Worm (Caenorhabditis elegans) whole organism, young adult: ENCODE data around the gene wdr-83.

Experiments used
- B0035.1 ChIP-seq: sonication (generic microtip); optimal IDR thresholded peaks from 2 replicates; lab custom pipeline; 2016; ENCODE audit warnings: missing genetic modification characterization, mild to moderate bottlenecking, missing compliant biosample characterization, missing genotype, missing genetic modification reagents
- B0261.1 ChIP-seq: sonication (generic microtip); optimal IDR thresholded peaks from 2 replicates; lab custom pipeline; 2016; ENCODE audit warnings: mild to moderate bottlenecking, missing genetic modification characterization, moderate library complexity, missing compliant biosample characterization
- D2030.7 ChIP-seq: fragments of 200-800 bp; sonication (Bioruptor generic); IDR thresholded peaks from 2 replicates; pipeline ENCODE4 v1.3.6; 2022; ENCODE audit warnings: missing genetic modification reagents, missing genetic modification characterization, missing compliant biosample characterization
- F22D6.2 ChIP-seq: sonication (generic microtip); optimal IDR thresholded peaks from 2 replicates; lab custom pipeline; 2016; ENCODE audit warnings: mild to moderate bottlenecking, missing genetic modification characterization, missing compliant biosample characterization
- F33H1.4 ChIP-seq: fragments of 200-800 bp; sonication (Bioruptor generic); IDR thresholded peaks from 2 replicates; pipeline ENCODE4 v1.3.6; 2022; ENCODE audit warnings: missing genetic modification reagents, missing genetic modification characterization, missing compliant biosample characterization
- F37B4.10 ChIP-seq: fragments of 200-800 bp; sonication (Bioruptor generic); IDR thresholded peaks from 2 replicates; pipeline ENCODE4 v1.3.6; 2022; ENCODE audit warnings: missing genetic modification characterization, missing compliant biosample characterization
- F49E8.2 ChIP-seq: sonication (generic microtip); optimal IDR thresholded peaks from 3 replicates; lab custom pipeline; 2017; ENCODE audit warnings: missing genetic modification characterization, mild to moderate bottlenecking, missing compliant biosample characterization, antibody characterized with exemption, moderate library complexity; ENCODE audit not compliant: insufficient read depth
- F52B5.7 ChIP-seq: sonication (generic microtip); optimal IDR thresholded peaks from 2 replicates; lab custom pipeline; 2016; ENCODE audit warnings: mild to moderate bottlenecking, missing genetic modification characterization, missing compliant biosample characterization
- F55B11.4 ChIP-seq: sonication (generic microtip); optimal IDR thresholded peaks from 2 replicates; lab custom pipeline; 2016; ENCODE audit warnings: missing compliant biosample characterization, missing genetic modification characterization, borderline replicate concordance; ENCODE audit not compliant: insufficient read depth
- Y56A3A.18 ChIP-seq: fragments of 200-800 bp; sonication (Bioruptor generic); IDR thresholded peaks from 2 replicates; pipeline ENCODE4 v1.3.6; 2022; ENCODE audit warnings: missing genetic modification reagents, missing genetic modification characterization, missing compliant biosample characterization
- Y79H2A.3 ChIP-seq: fragments of 200-800 bp; sonication (Bioruptor generic); conservative IDR thresholded peaks from 2 replicates; pipeline ENCODE4 v1.3.6; 2022; ENCODE audit warnings: missing genetic modification reagents, missing genetic modification characterization, missing compliant biosample characterization
- aptf-2 ChIP-seq: fragments of 200-800 bp; sonication (Bioruptor generic); conservative IDR thresholded peaks from 2 replicates; pipeline ENCODE4 v1.3.6; 2022; ENCODE audit warnings: missing genetic modification reagents, missing genetic modification characterization, missing compliant biosample characterization
- atf-7 ChIP-seq: sonication (generic microtip); optimal IDR thresholded peaks from 2 replicates; lab custom pipeline; 2017; ENCODE audit warnings: mild to moderate bottlenecking, missing genetic modification characterization, missing compliant biosample characterization
- attf-5 ChIP-seq: fragments of 200-800 bp; sonication (Bioruptor generic); optimal IDR thresholded peaks from 2 replicates; lab custom pipeline; 2018; ENCODE audit warnings: mild to moderate bottlenecking, missing genetic modification characterization, missing compliant biosample characterization
- ccch-3 ChIP-seq: fragments of 200-800 bp; sonication (Bioruptor generic); optimal IDR thresholded peaks from 2 replicates; lab custom pipeline; 2018; ENCODE audit warnings: mild to moderate bottlenecking, missing genetic modification characterization, missing compliant biosample characterization
- cebp-1 ChIP-seq, 2 experiments: fragments of 200-800 bp in 1 of 2; sonication (Bioruptor generic) in 1 of 2; sonication (generic microtip) in 1 of 2; IDR thresholded peaks in 1 of 2; optimal IDR thresholded peaks in 1 of 2; 2 replicates each; pipeline versions ENCODE4 v1.3.6 to Lab custom; 2017 to 2022; ENCODE audit warnings: missing compliant biosample characterization in 2 of 2, missing genetic modification characterization in 2 of 2, mild to moderate bottlenecking in 1 of 2, missing genetic modification reagents in 1 of 2, moderate library complexity in 1 of 2
- cebp-2 ChIP-seq: fragments of 200-800 bp; sonication (Bioruptor generic); IDR thresholded peaks from 2 replicates; pipeline ENCODE4 v1.3.6; 2022; ENCODE audit warnings: missing genetic modification characterization, missing compliant biosample characterization
- dox-1 ChIP-seq: fragments of 200-800 bp; sonication (Bioruptor generic); IDR thresholded peaks from 2 replicates; pipeline ENCODE4 v1.3.6; 2022; ENCODE audit warnings: missing genetic modification reagents, missing genetic modification characterization, missing compliant biosample characterization
- ekl-4 ChIP-seq: fragments of 200-800 bp; sonication (Bioruptor generic); IDR thresholded peaks from 2 replicates; pipeline ENCODE4 v1.3.6; 2022; ENCODE audit warnings: missing genetic modification reagents, missing genetic modification characterization, missing compliant biosample characterization
- ets-4 ChIP-seq: fragments of 200-800 bp; sonication (Bioruptor generic); optimal IDR thresholded peaks from 2 replicates; lab custom pipeline; 2018; ENCODE audit warnings: mild to moderate bottlenecking, missing genetic modification characterization, missing compliant biosample characterization
- hlh-12 ChIP-seq: sonication (generic microtip); optimal IDR thresholded peaks from 2 replicates; lab custom pipeline; 2016; ENCODE audit warnings: missing genetic modification characterization, missing compliant biosample characterization
- let-526 ChIP-seq: fragments of 200-800 bp; sonication (Bioruptor generic); IDR thresholded peaks from 2 replicates; pipeline ENCODE4 v1.3.6; 2022; ENCODE audit warnings: missing genetic modification reagents, missing genetic modification characterization, missing compliant biosample characterization
- lin-35 ChIP-seq, 3 experiments: fragments of 150-350 bp in 2 of 3; sonication (generic microtip) in 1 of 3; optimal IDR thresholded peaks; 2 replicates each; lab custom pipeline; 2014 to 2018; ENCODE audit warnings: missing biosample characterization in 3 of 3, missing genetic modification characterization in 3 of 3, missing genetic modification reagents in 3 of 3
- lin-40 ChIP-seq: sonication (generic microtip); optimal IDR thresholded peaks from 2 replicates; lab custom pipeline; 2016; ENCODE audit warnings: missing genetic modification characterization, mild to moderate bottlenecking, missing compliant biosample characterization, missing genotype, missing genetic modification reagents
- lsl-1 ChIP-seq: fragments of 200-800 bp; sonication (Bioruptor generic); optimal IDR thresholded peaks from 2 replicates; lab custom pipeline; 2018; ENCODE audit warnings: mild to moderate bottlenecking, missing genetic modification characterization, moderate library complexity, missing compliant biosample characterization
- lsy-27 ChIP-seq: sonication (generic microtip); optimal IDR thresholded peaks from 2 replicates; lab custom pipeline; 2017; ENCODE audit warnings: missing genetic modification characterization, mild to moderate bottlenecking, missing compliant biosample characterization, antibody characterized with exemption, missing genotype, borderline replicate concordance; ENCODE audit not compliant: insufficient read depth
- madf-8 ChIP-seq: fragments of 200-800 bp; sonication (Bioruptor generic); conservative IDR thresholded peaks from 2 replicates; pipeline ENCODE4 v1.3.6; 2022; ENCODE audit warnings: missing genetic modification reagents, missing genetic modification characterization, missing compliant biosample characterization
- mes-4 ChIP-seq: sonication (generic microtip); optimal IDR thresholded peaks from 2 replicates; lab custom pipeline; 2016; ENCODE audit warnings: missing genotype, missing genetic modification characterization, missing compliant biosample characterization
- mxl-1 ChIP-seq: sonication (generic microtip); optimal IDR thresholded peaks from 2 replicates; lab custom pipeline; 2016; ENCODE audit warnings: missing genetic modification characterization, missing compliant biosample characterization
- nhr-80 ChIP-seq: sonication (generic microtip); optimal IDR thresholded peaks from 2 replicates; lab custom pipeline; 2016; ENCODE audit warnings: missing genetic modification characterization, missing compliant biosample characterization
- nhr-90 ChIP-seq: sonication (generic microtip); optimal IDR thresholded peaks from 2 replicates; lab custom pipeline; 2016; ENCODE audit warnings: missing genotype, mild to moderate bottlenecking, missing genetic modification characterization, missing compliant biosample characterization
- sdz-38 ChIP-seq: sonication (generic microtip); optimal IDR thresholded peaks from 2 replicates; lab custom pipeline; 2016; ENCODE audit warnings: missing genotype, missing genetic modification characterization, missing compliant biosample characterization
- snpc-1.3 ChIP-seq: sonication (generic microtip); optimal IDR thresholded peaks from 2 replicates; lab custom pipeline; 2017; ENCODE audit warnings: missing genetic modification characterization, mild to moderate bottlenecking, missing compliant biosample characterization, antibody characterized with exemption, moderate library complexity, missing genotype, missing genetic modification reagents; ENCODE audit not compliant: insufficient read depth
- tbp1 ChIP-seq: fragments of 200-800 bp; sonication (Bioruptor generic); optimal IDR thresholded peaks from 2 replicates; lab custom pipeline; 2018; ENCODE audit warnings: mild to moderate bottlenecking, missing genetic modification characterization, missing compliant biosample characterization
- tbx-9 ChIP-seq: sonication (generic microtip); optimal IDR thresholded peaks from 2 replicates; lab custom pipeline; 2016; ENCODE audit warnings: borderline replicate concordance, missing genetic modification characterization, inconsistent platforms, missing compliant biosample characterization
- unc-130 ChIP-seq: sonication (generic microtip); optimal IDR thresholded peaks from 2 replicates; lab custom pipeline; 2016; ENCODE audit warnings: missing genetic modification reagents, missing genetic modification characterization, missing compliant biosample characterization
- zfh-2 ChIP-seq: fragments of 200-800 bp; sonication (Bioruptor generic); conservative IDR thresholded peaks from 2 replicates; pipeline ENCODE4 v1.3.6; 2022; ENCODE audit warnings: missing genetic modification reagents, missing genetic modification characterization, missing compliant biosample characterization
- ztf-26 ChIP-seq: sonication (generic microtip); optimal IDR thresholded peaks from 2 replicates; lab custom pipeline; 2017; ENCODE audit warnings: missing genetic modification characterization, missing compliant biosample characterization
- ztf-28 ChIP-seq: fragments of 200-800 bp; sonication (Bioruptor generic); IDR thresholded peaks from 2 replicates; pipeline ENCODE4 v1.3.6; 2022; ENCODE audit warnings: missing genetic modification reagents, missing genetic modification characterization, missing compliant biosample characterization

wdr-83 gene

DNA sequence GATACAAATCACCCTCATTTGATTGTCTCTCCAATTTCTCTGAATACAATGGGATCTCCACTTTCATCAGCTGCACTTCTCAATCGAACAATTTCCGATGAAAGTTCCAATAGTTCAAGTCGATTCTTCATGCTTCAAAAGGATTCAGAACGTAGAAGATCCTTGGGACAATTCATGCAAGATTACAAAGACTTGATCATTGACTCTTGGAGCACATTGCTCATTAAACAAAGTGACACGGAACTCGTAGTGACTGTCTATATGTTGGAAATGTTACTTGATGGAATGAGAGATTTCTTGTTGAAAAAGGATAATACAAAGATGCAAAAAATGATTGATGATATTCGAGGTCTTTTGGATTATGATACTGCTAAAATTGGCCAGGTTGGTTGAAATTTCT is 3.6 kb downstream of the wdr-83 start:
- TF ChIP-seq ets-4, result no peak
- no peak for TF ChIP-seq lin-35 (GFP tag; optimal IDR thresholded peaks at IDR 0.05; lab: Kevin White, UChicago)
- no peak for TF ChIP-seq tbx-9
- TF ChIP-seq nhr-90, result no peak
- TF ChIP-seq madf-8 (GFP tag; lab: Robert Waterston, UW), result no peak

DNA sequence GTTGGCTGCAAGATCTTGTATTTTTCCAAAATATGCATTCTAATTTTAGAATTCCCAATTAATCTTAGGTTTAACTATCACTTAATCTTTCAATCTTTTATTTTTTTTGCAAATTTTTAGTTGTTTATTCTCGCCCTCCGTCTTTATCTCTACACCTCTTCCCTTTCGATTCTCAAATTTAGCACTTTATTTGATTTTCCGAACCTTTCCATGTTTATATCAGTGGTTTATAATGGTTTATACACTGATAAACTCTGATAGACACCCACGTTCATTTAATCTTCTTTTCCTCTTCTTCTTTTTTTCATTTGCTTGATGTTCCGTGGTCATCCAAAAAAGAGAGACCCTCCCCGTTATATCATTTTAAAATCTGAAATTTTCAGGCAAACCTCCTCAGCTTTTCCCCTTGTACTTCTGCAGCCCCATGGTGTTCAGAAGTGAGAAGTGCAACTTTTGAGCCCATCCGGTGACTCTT is 9.1 kb downstream of the wdr-83 start, which contains the start of the genes nsy-1 and F59A6.13:
Gene nsy-1 (plus strand): TSS at position 377 of the 475 bp plus-strand sequence.
Gene F59A6.13 (plus strand): TSS at position 425 of the 475 bp plus-strand sequence.
- TF ChIP-seq snpc-1.3 (tag; lab: Kevin White, UChicago) (no peak), nhr-80 (tag; lab: Kevin White, UChicago) (peak; percentile 59), F49E8.2 (tag; lab: Kevin White, UChicago) (no peak), F22D6.2 (tag; lab: Kevin White, UChicago) (no peak), mes-4 (tag; lab: Kevin White, UChicago) (no peak), Y79H2A.3 (GFP tag; lab: Robert Waterston, UW) (no peak), madf-8 (GFP tag; lab: Robert Waterston, UW) (no peak), ztf-26 (no peak)
- TF ChIP-seq, all 124 proteins: peak for 1

DNA sequence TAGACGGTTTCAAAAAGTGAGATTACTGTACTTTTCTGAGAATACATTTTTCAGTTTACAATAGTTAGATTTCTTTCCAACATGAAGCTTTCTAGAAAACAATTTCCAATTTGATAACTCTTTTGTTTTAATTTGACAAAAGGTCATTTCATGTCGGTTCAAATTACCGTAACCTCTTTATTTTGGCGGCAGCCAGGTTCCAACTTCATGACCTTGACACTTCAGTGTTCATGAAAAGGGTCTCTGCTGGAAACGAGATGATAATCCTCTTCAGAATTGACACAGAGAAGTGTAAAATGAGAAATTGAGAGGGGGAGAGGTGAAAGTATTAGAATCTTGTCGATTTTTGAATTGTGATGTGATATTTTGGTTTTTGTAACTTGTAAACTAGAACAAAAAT is 10.0 kb downstream of the wdr-83 start:
- TF ChIP-seq snpc-1.3 (tag; lab: Kevin White, UChicago) (no peak), Y56A3A.18 (GFP tag; lab: Robert Waterston, UW) (no peak), cebp-2 (no peak), ccch-3 (GFP tag; lab: Kevin White, UChicago) (no peak), sdz-38 (tag; lab: Kevin White, UChicago) (no peak), lin-40 (tag; lab: Kevin White, UChicago) (no peak), tbp1 (no peak), madf-8 (GFP tag; lab: Robert Waterston, UW) (no peak), hlh-12 (tag; lab: Kevin White, UChicago) (no peak), B0035.1 (no peak), F52B5.7 (no peak), zfh-2 (GFP tag; lab: Robert Waterston, UW) (no peak)

DNA sequence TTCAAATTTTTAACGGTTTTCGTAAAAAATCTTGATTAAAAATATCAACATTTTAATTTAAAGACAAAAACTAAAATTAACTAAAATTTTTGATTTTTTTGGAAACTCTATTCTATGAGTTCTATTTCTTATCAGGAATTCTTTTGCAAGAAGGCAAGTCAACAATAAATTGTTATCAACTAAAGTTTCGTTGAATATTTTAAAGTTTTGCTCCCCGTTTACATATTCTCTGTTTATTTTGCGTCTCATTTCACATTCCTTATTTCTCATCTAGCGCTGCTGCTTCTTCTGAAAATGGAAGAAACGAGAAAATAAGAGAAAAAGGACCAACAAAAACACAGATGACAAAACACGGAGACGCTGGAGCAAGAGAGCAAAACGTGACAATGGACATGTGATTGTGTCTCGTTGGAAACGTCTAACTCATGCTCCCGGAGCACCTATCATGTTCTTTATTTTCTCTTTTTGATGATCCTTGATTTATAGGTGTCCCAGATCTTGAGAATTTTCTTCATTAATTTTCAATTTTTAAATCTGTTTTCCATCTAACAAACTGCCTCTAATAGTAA is 10.9 kb downstream of the wdr-83 start:
- no peak for TF ChIP-seq madf-8 (GFP tag; lab: Robert Waterston, UW)
- TF ChIP-seq mxl-1 (tag; lab: Kevin White, UChicago), result no peak
- TF ChIP-seq nhr-80 (tag; lab: Kevin White, UChicago), result peak; percentile 12
- TF ChIP-seq F37B4.10 (GFP tag; lab: Robert Waterston, UW), result no peak
- TF ChIP-seq lsl-1 (GFP tag; lab: Kevin White, UChicago), result no peak
- no peak for TF ChIP-seq ekl-4
- no peak for TF ChIP-seq F33H1.4
- 0 out of 2 replicates have a peak, but pooled peaks have one; percentile 23 for TF ChIP-seq let-526

DNA sequence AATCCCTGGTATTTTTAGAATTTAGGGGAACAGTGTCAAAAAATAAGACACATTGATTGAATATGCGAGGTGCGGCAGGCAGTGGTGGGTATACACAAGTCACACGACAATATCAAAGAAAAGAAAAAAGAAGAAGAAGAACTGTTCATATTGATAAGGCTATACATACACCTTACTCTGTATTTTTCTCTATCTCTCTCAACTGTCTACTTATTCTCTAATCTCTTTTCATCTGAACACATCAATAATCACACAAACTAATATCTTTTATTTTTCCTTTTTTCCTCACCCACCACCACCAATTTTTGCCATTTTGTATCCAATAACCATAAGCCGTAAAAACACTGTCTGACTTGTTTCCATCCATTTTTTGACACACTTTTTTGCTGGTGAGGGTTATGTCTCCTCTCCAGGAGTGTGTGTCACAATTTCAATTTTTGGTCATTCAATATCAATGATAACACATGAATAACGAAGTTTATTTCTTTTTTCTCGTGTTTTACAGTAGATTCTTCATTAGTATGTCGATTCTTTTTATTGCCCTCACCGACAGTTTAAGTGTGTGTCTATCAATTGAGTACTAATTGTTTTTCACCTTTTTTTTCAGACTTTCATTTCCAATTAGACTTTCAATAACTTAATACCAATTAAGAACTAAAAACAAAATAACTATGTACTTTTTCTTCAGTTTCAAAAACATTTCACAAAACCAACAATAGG is 12.0 kb downstream of the wdr-83 start:
- TF ChIP-seq B0261.1 (no peak), lsy-27 (tag; lab: Kevin White, UChicago) (no peak), ztf-28 (GFP tag; lab: Robert Waterston, UW) (no peak), ztf-26 (peak; percentile 39), nhr-80 (tag; lab: Kevin White, UChicago) (peak; percentile 90), mes-4 (tag; lab: Kevin White, UChicago) (no peak), aptf-2 (GFP tag; lab: Robert Waterston, UW) (no peak), D2030.7 (GFP tag; lab: Robert Waterston, UW) (no peak), attf-5 (GFP tag; lab: Kevin White, UChicago) (peak; percentile 38), F55B11.4 (tag; lab: Kevin White, UChicago) (no peak), cebp-1 (GFP tag; IDR thresholded peaks at IDR 0.05; lab: Robert Waterston, UW) (no peak), cebp-1 (tag; optimal IDR thresholded peaks at IDR 0.05; lab: Kevin White, UChicago) (peak; percentile 36), dox-1 (GFP tag; lab: Robert Waterston, UW) (peak; percentile 60), atf-7 (tag; lab: Kevin White, UChicago) (peak; percentile 18), unc-130 (GFP tag; lab: Kevin White, UChicago) (no peak)
